4 worm cellular contexts compared by ENCODE assay signal in genomic region chrX:4395073-4395850, ce11.
TF ChIP-seq lines count a peak whose summit lies in the region.

No protein-coding gene starts in this region.

TF ChIP-seq in whole organism, L2 larva, 48 proteins besides CTCF, POLR2A, EP300 and RAD21 (continues in another document):
- TF ChIP-seq unc-39 (tag; optimal IDR thresholded peaks at IDR 0.05; lab: Kevin White, UChicago) (no peak), ztf-11 (tag; optimal IDR thresholded peaks at IDR 0.05; lab: Kevin White, UChicago) (no peak), nhr-237 (tag; optimal IDR thresholded peaks at IDR 0.05; lab: Kevin White, UChicago) (no peak), zag-1 (tag; optimal IDR thresholded peaks at IDR 0.05; lab: Kevin White, UChicago) (no peak), elt-3 (tag; optimal IDR thresholded peaks at IDR 0.05; lab: Kevin White, UChicago) (no peak), nhr-10 (tag; optimal IDR thresholded peaks at IDR 0.05; lab: Kevin White, UChicago) (no peak), dmd-4 (tag; optimal IDR thresholded peaks at IDR 0.05; lab: Kevin White, UChicago) (no peak), nhr-129 (tag; optimal IDR thresholded peaks at IDR 0.05; lab: Kevin White, UChicago) (peak; percentile 82), ceh-16 (tag; optimal IDR thresholded peaks at IDR 0.05; lab: Kevin White, UChicago) (no peak), lin-11 (tag; optimal IDR thresholded peaks at IDR 0.05; lab: Kevin White, UChicago) (no peak), nhr-6 (tag; optimal IDR thresholded peaks at IDR 0.05; lab: Kevin White, UChicago) (peak; percentile 49), unc-55 (GFP tag; optimal IDR thresholded peaks at IDR 0.05; lab: Kevin White, UChicago) (peak; percentile 77), C34F6.9 (tag; optimal IDR thresholded peaks at IDR 0.05; lab: Kevin White, UChicago) (peak; percentile 46), alr-1 (tag; optimal IDR thresholded peaks at IDR 0.05; lab: Kevin White, UChicago) (no peak), egl-27 (tag; optimal IDR thresholded peaks at IDR 0.05; lab: Kevin White, UChicago) (peak; percentile 63), mbf-1 (tag; optimal IDR thresholded peaks at IDR 0.05; lab: Kevin White, UChicago) (peak; percentile 35), R02D3.7 (tag; optimal IDR thresholded peaks at IDR 0.05; lab: Kevin White, UChicago) (no peak), fos-1 (tag; optimal IDR thresholded peaks at IDR 0.05; lab: Kevin White, UChicago) (peak; percentile 64), gmeb-1 (tag; optimal IDR thresholded peaks at IDR 0.05; lab: Kevin White, UChicago) (peak; percentile 82), lsy-2 (tag; optimal IDR thresholded peaks at IDR 0.05; lab: Kevin White, UChicago) (peak; percentile 59 to 77), peb-1 (tag; optimal IDR thresholded peaks at IDR 0.05; lab: Kevin White, UChicago) (no peak), lin-13 (GFP tag; optimal IDR thresholded peaks at IDR 0.05; lab: Kevin White, UChicago) (peak; percentile 60), mdl-1 (tag; optimal IDR thresholded peaks at IDR 0.05; lab: Kevin White, UChicago) (no peak), sma-3 (GFP tag; optimal IDR thresholded peaks at IDR 0.05; lab: Kevin White, UChicago) (peak; percentile 82)

TF ChIP-seq in whole organism, L4 larva, 104 proteins besides CTCF, POLR2A, EP300 and RAD21 (continues in another document):
- TF ChIP-seq hmg-1.1 (GFP tag; IDR thresholded peaks at IDR 0.05; lab: Robert Waterston, UW) (peak; percentile 96), F10B5.3 (tag; optimal IDR thresholded peaks at IDR 0.05; lab: Kevin White, UChicago) (peak; percentile 80), nhr-111 (GFP tag; optimal IDR thresholded peaks at IDR 0.05; lab: Kevin White, UChicago) (no peak), fos-1 (tag; optimal IDR thresholded peaks at IDR 0.05; lab: Kevin White, UChicago) (no peak), dmd-8 (GFP tag; IDR thresholded peaks at IDR 0.05; lab: Robert Waterston, UW) (no peak), Y75B8A.6 (GFP tag; IDR thresholded peaks at IDR 0.05; lab: Robert Waterston, UW) (no peak), lin-13 (GFP tag; optimal IDR thresholded peaks at IDR 0.05; lab: Kevin White, UChicago) (peak; percentile 75), ztf-7 (tag; optimal IDR thresholded peaks at IDR 0.05; lab: Kevin White, UChicago) (peak; percentile 63), ctbp-1 (GFP tag; IDR thresholded peaks at IDR 0.05; lab: Robert Waterston, UW) (0 out of 2 replicates have a peak, but pooled peaks have one; percentile 32), T20F7.1 (GFP tag; optimal IDR thresholded peaks at IDR 0.05; lab: Kevin White, UChicago) (peak; percentile 74), egl-27 (tag; optimal IDR thresholded peaks at IDR 0.05; lab: Kevin White, UChicago) (no peak), ceh-32 (tag; optimal IDR thresholded peaks at IDR 0.05; lab: Kevin White, UChicago; ENCODE audit: poor library complexity) (no peak), hif-1 (tag; optimal IDR thresholded peaks at IDR 0.05; lab: Kevin White, UChicago) (peak in 1 of 2 experiments; percentile 41), lsy-2 (tag; optimal IDR thresholded peaks at IDR 0.05; lab: Kevin White, UChicago) (peak in 1 of 2 experiments; percentile 83), php-3 (GFP tag; IDR thresholded peaks at IDR 0.05; lab: Robert Waterston, UW) (peak; percentile 60; the same call in 1 of the 2 replicates), dpl-1 (GFP tag; optimal IDR thresholded peaks at IDR 0.05; lab: Kevin White, UChicago) (peak; percentile 44), lir-3 (tag; optimal IDR thresholded peaks at IDR 0.05; lab: Kevin White, UChicago) (peak; percentile 21), tag-97 (GFP tag; IDR thresholded peaks at IDR 0.05; lab: Robert Waterston, UW) (no peak), ceh-28 (tag; optimal IDR thresholded peaks at IDR 0.05; lab: Kevin White, UChicago) (no peak), nhr-48 (tag; optimal IDR thresholded peaks at IDR 0.05; lab: Kevin White, UChicago) (peak; percentile 58), Y48G9A.11 (GFP tag; IDR thresholded peaks at IDR 0.05; lab: Robert Waterston, UW) (no peak), pha-4 (GFP tag; IDR thresholded peaks at IDR 0.05; lab: Robert Waterston, UW) (peak; percentile 74; the same call in 1 of the 2 replicates), pha-4 (tag; optimal IDR thresholded peaks at IDR 0.05; lab: Kevin White, UChicago) (no peak), unc-39 (tag; optimal IDR thresholded peaks at IDR 0.05; lab: Kevin White, UChicago) (no peak)

TF ChIP-seq in whole organism, late embryonic, 69 proteins besides CTCF, POLR2A, EP300 and RAD21 (continues in another document):
- no peak for TF ChIP-seq ttx-3 (tag; optimal IDR thresholded peaks at IDR 0.05; lab: Kevin White, UChicago)
- TF ChIP-seq elt-4 (tag; optimal IDR thresholded peaks at IDR 0.05; lab: Kevin White, UChicago) = no peak
- no peak for TF ChIP-seq fkh-6 (tag; optimal IDR thresholded peaks at IDR 0.05; lab: Kevin White, UChicago)
- no peak for TF ChIP-seq ceh-30 (tag; optimal IDR thresholded peaks at IDR 0.05; lab: Kevin White, UChicago)
- no peak for TF ChIP-seq pros-1 (tag; optimal IDR thresholded peaks at IDR 0.05; lab: Kevin White, UChicago)
- TF ChIP-seq madf-2 (tag; optimal IDR thresholded peaks at IDR 0.05; lab: Kevin White, UChicago) = no peak
- no peak for TF ChIP-seq fax-1 (tag; optimal IDR thresholded peaks at IDR 0.05; lab: Kevin White, UChicago)
- peak; percentile 33 for TF ChIP-seq ceh-34 (tag; optimal IDR thresholded peaks at IDR 0.05; lab: Kevin White, UChicago)
- no peak for TF ChIP-seq C08G9.2 (tag; optimal IDR thresholded peaks at IDR 0.05; lab: Kevin White, UChicago)
- no peak for TF ChIP-seq dve-1 (tag; optimal IDR thresholded peaks at IDR 0.05; lab: Kevin White, UChicago)
- TF ChIP-seq ref-2 (tag; optimal IDR thresholded peaks at IDR 0.05; lab: Kevin White, UChicago) = peak; percentile 33
- no peak for TF ChIP-seq ceh-22 (tag; optimal IDR thresholded peaks at IDR 0.05; lab: Kevin White, UChicago)
- TF ChIP-seq pqm-1 (tag; optimal IDR thresholded peaks at IDR 0.05; lab: Kevin White, UChicago) = no peak
- TF ChIP-seq dmd-4 (tag; optimal IDR thresholded peaks at IDR 0.05; lab: Kevin White, UChicago; ENCODE audit: borderline replicate concordance) = no peak
- no peak for TF ChIP-seq ceh-6 (GFP tag; optimal IDR thresholded peaks at IDR 0.05; lab: Kevin White, UChicago)
- TF ChIP-seq tbx-2 (tag; optimal IDR thresholded peaks at IDR 0.05; lab: Kevin White, UChicago) = peak; percentile 33
- peak; percentile 8 for TF ChIP-seq unc-86 (tag; optimal IDR thresholded peaks at IDR 0.05; lab: Kevin White, UChicago)
- no peak for TF ChIP-seq pha-2 (tag; optimal IDR thresholded peaks at IDR 0.05; lab: Kevin White, UChicago)
- TF ChIP-seq lin-11 (tag; optimal IDR thresholded peaks at IDR 0.05; lab: Kevin White, UChicago) = no peak
- TF ChIP-seq T23F11.4 (GFP tag; optimal IDR thresholded peaks at IDR 0.05; lab: Kevin White, UChicago) = no peak
- no peak for TF ChIP-seq C38D4.7 (GFP tag; optimal IDR thresholded peaks at IDR 0.05; lab: Kevin White, UChicago)
- TF ChIP-seq ztf-16 (tag; optimal IDR thresholded peaks at IDR 0.05; lab: Kevin White, UChicago) = no peak
- TF ChIP-seq ceh-31 (tag; optimal IDR thresholded peaks at IDR 0.05; lab: Kevin White, UChicago) = peak; percentile 74
- TF ChIP-seq Y22D7AL.16 (tag; optimal IDR thresholded peaks at IDR 0.05; lab: Kevin White, UChicago) = no peak
- no peak for TF ChIP-seq hlh-6 (tag; optimal IDR thresholded peaks at IDR 0.05; lab: Kevin White, UChicago)
- TF ChIP-seq sox-2 (GFP tag; IDR thresholded peaks at IDR 0.05; lab: Robert Waterston, UW) = peak; percentile 37
- TF ChIP-seq mec-3 (tag; optimal IDR thresholded peaks at IDR 0.05; lab: Kevin White, UChicago; ENCODE audit: borderline replicate concordance) = no peak

TF ChIP-seq in whole organism, mixed stage, embryonic, 35 proteins besides CTCF, POLR2A, EP300 and RAD21:
- no peak for TF ChIP-seq mls-2 (tag; optimal IDR thresholded peaks at IDR 0.05; lab: Kevin White, UChicago)
- TF ChIP-seq elt-3 (tag; optimal IDR thresholded peaks at IDR 0.05; lab: Kevin White, UChicago) = peak; percentile 29
- TF ChIP-seq cnd-1 (tag; optimal IDR thresholded peaks at IDR 0.05; lab: Kevin White, UChicago) = peak; percentile 27
- TF ChIP-seq drap-1 (GFP tag; optimal IDR thresholded peaks at IDR 0.05; lab: Kevin White, UChicago) = peak; percentile 56
- TF ChIP-seq sptf-1 (tag; optimal IDR thresholded peaks at IDR 0.05; lab: Kevin White, UChicago) = peak; percentile 33
- peak; percentile 44 for TF ChIP-seq lsy-2 (tag; optimal IDR thresholded peaks at IDR 0.05; lab: Kevin White, UChicago)
- no peak for TF ChIP-seq nhr-2 (tag; optimal IDR thresholded peaks at IDR 0.05; lab: Kevin White, UChicago)
- peak; percentile 44 for TF ChIP-seq nhr-237 (tag; optimal IDR thresholded peaks at IDR 0.05; lab: Kevin White, UChicago)
- peak; percentile 24 for TF ChIP-seq ceh-39 (tag; optimal IDR thresholded peaks at IDR 0.05; lab: Kevin White, UChicago)
- peak; percentile 26 for TF ChIP-seq hlh-1 (tag; optimal IDR thresholded peaks at IDR 0.05; lab: Kevin White, UChicago)
- peak; percentile 33 for TF ChIP-seq pha-4 (tag; optimal IDR thresholded peaks at IDR 0.05; lab: Kevin White, UChicago)
- peak; percentile 67 for TF ChIP-seq ham-2 (GFP tag; optimal IDR thresholded peaks at IDR 0.05; lab: Kevin White, UChicago)
- peak; percentile 45 for TF ChIP-seq mep-1 (tag; optimal IDR thresholded peaks at IDR 0.05; lab: Kevin White, UChicago)
- TF ChIP-seq ceh-83 (GFP tag; optimal IDR thresholded peaks at IDR 0.05; lab: Kevin White, UChicago) = no peak
TF ChIP-seq in whole organism, mixed stage, embryonic: peak in this region for 11.
